Fruit fly (Drosophila melanogaster) whole organism, embryonic: ENCODE results near the gene CG3902.

ENCODE experiments used
- Bdp1 ChIP-seq: fragments of 200-800 bp; sonication (Bioruptor generic); optimal IDR thresholded peaks from 3 replicates; lab custom pipeline; 2016; ENCODE audit warnings: missing biosample characterization, missing genetic modification characterization
- Bteb2 ChIP-seq: fragments of 200-800 bp; sonication (Bioruptor generic); optimal IDR thresholded peaks from 2 replicates; lab custom pipeline; 2016; ENCODE audit warnings: missing biosample characterization, missing genetic modification characterization
- CG10274 ChIP-seq: fragments of 200-800 bp; sonication (Bioruptor generic); optimal IDR thresholded peaks from 3 replicates; lab custom pipeline; 2017; ENCODE audit warnings: missing biosample characterization, mild to moderate bottlenecking, missing genetic modification characterization
- CG10654 ChIP-seq: fragments of 200-800 bp; sonication (Bioruptor generic); optimal IDR thresholded peaks from 2 replicates; lab custom pipeline; 2016; ENCODE audit warnings: missing biosample characterization, missing genetic modification characterization
- CG11696 ChIP-seq: fragments of 200-800 bp; sonication (Bioruptor generic); IDR thresholded peaks from 2 replicates; pipeline ENCODE4 v1.3.6; 2022; ENCODE audit warnings: missing biosample characterization, missing genetic modification characterization
- CG12071 ChIP-seq: fragments of 200-800 bp; sonication (Bioruptor generic); optimal IDR thresholded peaks from 3 replicates; lab custom pipeline; 2018; ENCODE audit warnings: missing biosample characterization, mild to moderate bottlenecking, missing genetic modification characterization
- CG12744 ChIP-seq: fragments of 200-800 bp; sonication (Bioruptor generic); optimal IDR thresholded peaks from 2 replicates; lab custom pipeline; 2016; ENCODE audit warnings: missing biosample characterization, missing genetic modification characterization
- CG13624 ChIP-seq: fragments of 200-800 bp; sonication (Bioruptor generic); optimal IDR thresholded peaks from 2 replicates; lab custom pipeline; 2016; ENCODE audit warnings: missing biosample characterization, missing genetic modification characterization
- CG15011 ChIP-seq: fragments of 200-800 bp; sonication (Bioruptor generic); optimal IDR thresholded peaks from 3 replicates; lab custom pipeline; 2018; ENCODE audit warnings: missing biosample characterization, mild to moderate bottlenecking, missing genetic modification characterization
- CG15696 ChIP-seq: fragments of 200-800 bp; sonication (Bioruptor generic); optimal IDR thresholded peaks from 2 replicates; lab custom pipeline; 2019; ENCODE audit warnings: missing biosample characterization, mild to moderate bottlenecking, missing genetic modification characterization, moderate library complexity
- CG1603 ChIP-seq: fragments of 200-800 bp; sonication (Bioruptor generic); optimal IDR thresholded peaks from 2 replicates; lab custom pipeline; 2019; ENCODE audit warnings: missing biosample characterization, mild to moderate bottlenecking, missing genetic modification characterization, moderate library complexity
- CG18599 ChIP-seq: fragments of 200-800 bp; sonication (Bioruptor generic); optimal IDR thresholded peaks from 3 replicates; lab custom pipeline; 2017; ENCODE audit warnings: missing biosample characterization, missing genetic modification characterization, mild to moderate bottlenecking, moderate library complexity, missing genetic modification reagents
- CG31388 ChIP-seq: fragments of 200-800 bp; sonication (Bioruptor generic); optimal IDR thresholded peaks from 2 replicates; lab custom pipeline; 2016; ENCODE audit warnings: missing biosample characterization, missing genetic modification characterization
- CG3407 ChIP-seq: fragments of 200-800 bp; sonication (Bioruptor generic); optimal IDR thresholded peaks from 2 replicates; lab custom pipeline; 2018; ENCODE audit warnings: missing biosample characterization, mild to moderate bottlenecking, missing genetic modification characterization
- CG34376 ChIP-seq: fragments of 200-800 bp; sonication (Bioruptor generic); optimal IDR thresholded peaks from 2 replicates; lab custom pipeline; 2018; ENCODE audit warnings: missing biosample characterization, mild to moderate bottlenecking, missing genetic modification characterization
- CG3995 ChIP-seq: fragments of 200-800 bp; sonication (Bioruptor generic); optimal IDR thresholded peaks from 3 replicates; lab custom pipeline; 2016; ENCODE audit warnings: missing biosample characterization, missing genetic modification characterization
- CG42726 ChIP-seq: fragments of 200-800 bp; sonication (Bioruptor generic); IDR thresholded peaks from 2 replicates; pipeline ENCODE4 v1.3.6; 2022; ENCODE audit warnings: missing biosample characterization, missing genetic modification characterization; ENCODE audit not compliant: partially characterized antibody
- CG8359 ChIP-seq: fragments of 200-800 bp; sonication (Bioruptor generic); optimal IDR thresholded peaks from 2 replicates; lab custom pipeline; 2017; ENCODE audit warnings: missing biosample characterization, mild to moderate bottlenecking, missing genetic modification characterization, borderline replicate concordance
- CG8924 ChIP-seq: fragments of 200-800 bp; optimal IDR thresholded peaks from 3 replicates; lab custom pipeline; 2019; ENCODE audit warnings: missing biosample characterization, mild to moderate bottlenecking, missing genetic modification characterization, moderate library complexity
- CG9215 ChIP-seq: fragments of 200-800 bp; sonication (Bioruptor generic); IDR thresholded peaks from 2 replicates; pipeline ENCODE4 v1.3.6; 2022; ENCODE audit warnings: missing biosample characterization, missing genetic modification characterization
- CG9797 ChIP-seq: fragments of 200-800 bp; sonication (Bioruptor generic); optimal IDR thresholded peaks from 3 replicates; lab custom pipeline; 2018; ENCODE audit warnings: missing biosample characterization, mild to moderate bottlenecking, missing genetic modification characterization
- Dref ChIP-seq: fragments of 200-800 bp; sonication (Bioruptor generic); IDR thresholded peaks from 2 replicates; pipeline ENCODE4 v1.3.6; 2022; ENCODE audit warnings: missing biosample characterization, missing genetic modification characterization
- ERR ChIP-seq: fragments of 200-800 bp; sonication (Bioruptor generic); optimal IDR thresholded peaks from 2 replicates; lab custom pipeline; 2016; ENCODE audit warnings: missing biosample characterization, missing genetic modification characterization
- H15 ChIP-seq: fragments of 200-800 bp; sonication (Bioruptor generic); IDR thresholded peaks from 3 replicates; pipeline ENCODE4 v1.3.6; 2022; ENCODE audit warnings: missing biosample characterization, missing genetic modification characterization
- HLH4C ChIP-seq: fragments of 200-800 bp; sonication (Bioruptor generic); IDR thresholded peaks from 3 replicates; pipeline ENCODE4 v1.3.6; 2022; ENCODE audit warnings: missing biosample characterization, missing genetic modification characterization; ENCODE audit not compliant: partially characterized antibody
- Hand ChIP-seq: fragments of 200-800 bp; sonication (Bioruptor generic); optimal IDR thresholded peaks from 2 replicates; lab custom pipeline; 2017; ENCODE audit warnings: mild to moderate bottlenecking, missing biosample characterization, missing genetic modification reagents, missing genetic modification characterization
- HmgZ ChIP-seq: fragments of 200-800 bp; sonication (Bioruptor generic); optimal IDR thresholded peaks from 2 replicates; lab custom pipeline; 2018; ENCODE audit warnings: missing biosample characterization, mild to moderate bottlenecking, missing genetic modification characterization
- Mes4 ChIP-seq: fragments of 200-800 bp; sonication (Bioruptor generic); optimal IDR thresholded peaks from 2 replicates; lab custom pipeline; 2016; ENCODE audit warnings: missing biosample characterization, missing genetic modification characterization
- Pdp1 ChIP-seq, 2 experiments: fragments of 200-800 bp; sonication (Bioruptor generic); optimal IDR thresholded peaks; 3 replicates each; lab custom pipeline; 2016; ENCODE audit warnings: missing biosample characterization in 2 of 2, missing genetic modification characterization in 2 of 2, mild to moderate bottlenecking in 1 of 2, moderate library complexity in 1 of 2
- Six4 ChIP-seq: fragments of 200-800 bp; sonication (Bioruptor generic); optimal IDR thresholded peaks from 2 replicates; lab custom pipeline; 2016; ENCODE audit warnings: missing biosample characterization, missing genetic modification characterization
- Trl ChIP-seq, 3 experiments: fragments of >200 bp in 2 of 3; fragments of 200-800 bp in 1 of 3; sonication (Bioruptor generic) in 1 of 3; optimal IDR thresholded peaks; 2 replicates in 1 of 3; 3 replicates in 2 of 3; lab custom pipeline; 2016 to 2017; ENCODE audit warnings: missing biosample characterization in 1 of 3, missing genetic modification characterization in 1 of 3
- chif ChIP-seq, 2 experiments: fragments of 200-800 bp; sonication (Bioruptor generic); optimal IDR thresholded peaks; 3 replicates each; lab custom pipeline; 2016; ENCODE audit warnings: missing biosample characterization in 2 of 2, missing genetic modification characterization in 2 of 2
- corto ChIP-seq: fragments of 200-800 bp; sonication (Bioruptor generic); optimal IDR thresholded peaks from 2 replicates; lab custom pipeline; 2016; ENCODE audit warnings: missing biosample characterization, mild to moderate bottlenecking, missing genetic modification characterization, moderate library complexity
- esg ChIP-seq: fragments of 200-800 bp; sonication (Bioruptor generic); conservative IDR thresholded peaks from 2 replicates; pipeline ENCODE4 v1.3.6; 2022; ENCODE audit warnings: missing biosample characterization, missing genetic modification characterization
- lov ChIP-seq, 2 experiments: fragments of 200-800 bp in 1 of 2; fragments of >200 bp in 1 of 2; sonication (Bioruptor generic) in 1 of 2; IDR thresholded peaks in 1 of 2; optimal IDR thresholded peaks in 1 of 2; 2 replicates in 1 of 2; 3 replicates in 1 of 2; pipeline versions ENCODE4 v1.3.6 to Lab custom; 2017 to 2022; ENCODE audit warnings: missing biosample characterization in 1 of 2, missing genetic modification characterization in 1 of 2
- mam ChIP-seq: fragments of 200-800 bp; sonication (Bioruptor generic); optimal IDR thresholded peaks from 3 replicates; lab custom pipeline; 2016; ENCODE audit warnings: missing biosample characterization, missing genetic modification characterization
- mld ChIP-seq: fragments of 200-800 bp; sonication (Bioruptor generic); IDR thresholded peaks from 3 replicates; pipeline ENCODE4 v1.3.6; 2022; ENCODE audit warnings: missing biosample characterization, missing genetic modification characterization; ENCODE audit not compliant: partially characterized antibody
- pfk ChIP-seq: fragments of 200-800 bp; sonication (Bioruptor generic); optimal IDR thresholded peaks from 2 replicates; lab custom pipeline; 2018; ENCODE audit warnings: missing biosample characterization, mild to moderate bottlenecking, missing genetic modification characterization, moderate library complexity
- pho ChIP-seq: fragments of 200-800 bp; sonication (Bioruptor generic); optimal IDR thresholded peaks from 2 replicates; lab custom pipeline; 2016; ENCODE audit warnings: missing biosample characterization, missing genetic modification characterization
- prd ChIP-seq, 3 experiments: fragments of >200 bp in 2 of 3; fragments of 200-800 bp in 1 of 3; sonication (Bioruptor generic) in 1 of 3; optimal IDR thresholded peaks in 2 of 3; IDR thresholded peaks in 1 of 3; 2 replicates in 2 of 3; 3 replicates in 1 of 3; pipeline versions ENCODE4 v1.3.6 to Lab custom; 2017 to 2022; ENCODE audit warnings: missing biosample characterization in 1 of 3, missing genetic modification characterization in 1 of 3
- pros ChIP-seq: fragments of 200-800 bp; sonication (Bioruptor generic); optimal IDR thresholded peaks from 3 replicates; lab custom pipeline; 2019; ENCODE audit warnings: missing biosample characterization, mild to moderate bottlenecking, missing genetic modification characterization, moderate library complexity
- shn ChIP-seq: fragments of 200-800 bp; sonication (Bioruptor generic); optimal IDR thresholded peaks from 3 replicates; lab custom pipeline; 2016; ENCODE audit warnings: missing biosample characterization, missing genetic modification characterization
- sisA ChIP-seq: fragments of 200-800 bp; sonication (Bioruptor generic); IDR thresholded peaks from 2 replicates; pipeline ENCODE4 v1.3.6; 2022; ENCODE audit warnings: missing biosample characterization, missing genetic modification characterization
- tll ChIP-seq, 2 experiments: fragments of 200-800 bp in 1 of 2; fragments of >200 bp in 1 of 2; sonication (Bioruptor generic) in 1 of 2; optimal IDR thresholded peaks; 2 replicates each; lab custom pipeline; 2017 to 2019; ENCODE audit warnings: missing biosample characterization in 2 of 2, missing genetic modification characterization in 2 of 2, mild to moderate bottlenecking in 1 of 2, moderate library complexity in 1 of 2
- tup ChIP-seq: fragments of 200-800 bp; sonication (Bioruptor generic); optimal IDR thresholded peaks from 2 replicates; lab custom pipeline; 2016; ENCODE audit warnings: missing biosample characterization, mild to moderate bottlenecking, missing genetic modification characterization, moderate library complexity
- wdn ChIP-seq: fragments of 200-800 bp; sonication (Bioruptor generic); IDR thresholded peaks from 2 replicates; pipeline ENCODE4 v1.3.6; 2022; ENCODE audit warnings: missing biosample characterization, missing genetic modification characterization
- wek ChIP-seq: fragments of 200-800 bp; sonication (Bioruptor generic); optimal IDR thresholded peaks from 3 replicates; lab custom pipeline; 2018; ENCODE audit warnings: missing biosample characterization, mild to moderate bottlenecking, missing genetic modification characterization, moderate library complexity

The CG3902 gene

dm6 chr3L:18898770-18899278 is 731 bp upstream of the CG3902 start, which contains the start of gene RpL26 (continued):
- TF ChIP-seq CG10654 (GFP tag; lab: Kevin White, UChicago) (peak; percentile 63), HmgZ (peak; percentile 78), CG8359 (GFP tag; lab: Kevin White, UChicago) (peak; percentile 24), shn (GFP tag; lab: Kevin White, UChicago) (peak; percentile 91), Bdp1 (GFP tag; lab: Kevin White, UChicago) (peak; percentile 74), CG42726 (GFP tag; lab: Robert Waterston, UW) (no peak; the same call in none of the 2 replicates), tll (GFP tag; optimal IDR thresholded peaks at IDR 0.05; lab: Kevin White, UChicago) (peak in 1 of 2 experiments; percentile 88), esg (GFP tag; lab: Robert Waterston, UW) (peak; percentile 66), wdn (GFP tag; lab: Robert Waterston, UW) (no peak), CG3995 (GFP tag; lab: Kevin White, UChicago) (peak; percentile 85), chif (GFP tag; optimal IDR thresholded peaks at IDR 0.05; lab: Kevin White, UChicago) (peak; percentile 55 to 81), CG10274 (GFP tag; lab: Kevin White, UChicago) (peak; percentile 7), pros (GFP tag; lab: Kevin White, UChicago) (no peak), wek (GFP tag; lab: Kevin White, UChicago) (peak; percentile 15), CG18599 (GFP tag; lab: Kevin White, UChicago) (no peak), pho (peak; percentile 90), H15 (GFP tag; lab: Robert Waterston, UW) (peak; percentile 71; the same call in 1 of the 3 replicates), prd (optimal IDR thresholded peaks at IDR 0.05; lab: Kevin White, UChicago) (no peak), prd (GFP tag; IDR thresholded peaks at IDR 0.05; lab: Robert Waterston, UW) (peak; percentile 82), Mes4 (GFP tag; lab: Kevin White, UChicago) (peak; percentile 96), CG8924 (tag; lab: Kevin White, UChicago) (peak; percentile 71), CG9215 (GFP tag; lab: Robert Waterston, UW) (peak; percentile 85), Pdp1 (GFP tag; optimal IDR thresholded peaks at IDR 0.05; lab: Kevin White, UChicago) (peak; percentile 70 to 84), corto (GFP tag; lab: Kevin White, UChicago) (no peak), Bteb2 (GFP tag; lab: Kevin White, UChicago) (peak; percentile 72), lov (optimal IDR thresholded peaks at IDR 0.05; lab: Kevin White, UChicago) (no peak), lov (GFP tag; IDR thresholded peaks at IDR 0.05; lab: Robert Waterston, UW) (0 out of 3 replicates have a peak, but pooled peaks have one; percentile 21), CG1603 (tag; lab: Kevin White, UChicago) (peak; percentile 28), ERR (GFP tag; lab: Kevin White, UChicago) (peak; percentile 26), pfk (GFP tag; lab: Kevin White, UChicago) (no peak), HLH4C (peak; percentile 93), CG15696 (tag; lab: Kevin White, UChicago) (peak; percentile 72), CG15011 (GFP tag; lab: Kevin White, UChicago) (peak; percentile 66), CG12071 (no peak), Six4 (GFP tag; lab: Kevin White, UChicago) (no peak), CG9797 (peak; percentile 47), CG3407 (GFP tag; lab: Kevin White, UChicago) (peak; percentile 61), mld (GFP tag; lab: Robert Waterston, UW) (peak; percentile 90), CG11696 (GFP tag; lab: Robert Waterston, UW) (no peak), sisA (GFP tag; lab: Robert Waterston, UW) (peak; percentile 75), CG34376 (GFP tag; lab: Kevin White, UChicago) (peak; percentile 79), Hand (GFP tag; lab: Kevin White, UChicago) (no peak), CG13624 (GFP tag; lab: Kevin White, UChicago) (peak; percentile 92), Trl (optimal IDR thresholded peaks at IDR 0.05; lab: Kevin White, UChicago) (no peak), Trl (GFP tag; optimal IDR thresholded peaks at IDR 0.05; lab: Kevin White, UChicago) (peak; percentile 77), CG31388 (no peak), Dref (GFP tag; lab: Robert Waterston, UW) (peak; percentile 58), tup (GFP tag; lab: Kevin White, UChicago) (peak; percentile 17), mam (peak; percentile 90), CG12744 (GFP tag; lab: Kevin White, UChicago) (peak; percentile 69)
